Worm (Caenorhabditis elegans): ENCODE results near the gene F52D10.4.

ce11 chrX:11665522-11666017 lies 48.3 kb downstream of the F52D10.4 start:
- TF ChIP-seq flt-1 (GFP tag; IDR thresholded peaks at IDR 0.05): no peak
- TF ChIP-seq ets-7 (tag; optimal IDR thresholded peaks at IDR 0.05): no peak
- no peak for TF ChIP-seq tra-4 (tag; optimal IDR thresholded peaks at IDR 0.05)
- TF ChIP-seq hmg-4 (GFP tag; optimal IDR thresholded peaks at IDR 0.05): no peak
- no peak for TF ChIP-seq aly-1 (tag; optimal IDR thresholded peaks at IDR 0.05)
- no peak for TF ChIP-seq hmbx-1 (tag; optimal IDR thresholded peaks at IDR 0.05)
- no peak for TF ChIP-seq F13C5.2 (tag; optimal IDR thresholded peaks at IDR 0.05)
- TF ChIP-seq ama-1 (optimal IDR thresholded peaks at IDR 0.05): no peak
- no peak for TF ChIP-seq pes-1 (GFP tag; IDR thresholded peaks at IDR 0.05)
- TF ChIP-seq ceh-36 (tag; optimal IDR thresholded peaks at IDR 0.05): no peak
- no peak for TF ChIP-seq scrt-1 (GFP tag; IDR thresholded peaks at IDR 0.05)
- TF ChIP-seq tbx-37 (GFP tag; conservative IDR thresholded peaks at IDR 0.05): no peak
- TF ChIP-seq tbx-11 (GFP tag; IDR thresholded peaks at IDR 0.05): no peak

Measured in whole organism, early embryonic.